Worm (Caenorhabditis elegans) whole organism, L4 larva: Measurements from ENCODE around the gene rpl-25.1.

Experiments used
- ama-1 ChIP-seq: fragments of 150-350 bp; optimal IDR thresholded peaks from 2 replicates; lab custom pipeline; 2014; ENCODE audit warnings: inconsistent platforms, mixed read lengths
- nhr-11 ChIP-seq: fragments of 150-350 bp; optimal IDR thresholded peaks from 2 replicates; lab custom pipeline; 2014; ENCODE audit warnings: missing biosample characterization, missing genetic modification characterization
- nhr-237 ChIP-seq: sonication (generic microtip); optimal IDR thresholded peaks from 2 replicates; lab custom pipeline; 2017; ENCODE audit warnings: missing biosample characterization, missing genetic modification characterization
- pqm-1 ChIP-seq: sonication (generic microtip); optimal IDR thresholded peaks from 2 replicates; lab custom pipeline; 2017; ENCODE audit warnings: missing biosample characterization, missing genetic modification characterization
- unc-39 ChIP-seq: sonication (generic microtip); optimal IDR thresholded peaks from 2 replicates; lab custom pipeline; 2017; ENCODE audit warnings: missing biosample characterization, missing genetic modification characterization

- TF ChIP-seq unc-39 (tag; lab: Kevin White, UChicago), result no peak
- TF ChIP-seq ama-1 (lab: Kevin White, UChicago), result no peak
- no peak for TF ChIP-seq nhr-237 (tag; lab: Kevin White, UChicago)
- TF ChIP-seq nhr-11, result no peak
- no peak for TF ChIP-seq pqm-1
Measured at ce11 chrX:4676702-4677101, 38.3 kb upstream of the rpl-25.1 start.
